Worm (Caenorhabditis elegans) whole organism, L4/young adult: ENCODE results near the gene M153.3.

Source experiments
- W03F9.2 ChIP-seq: fragments of 150-350 bp; optimal IDR thresholded peaks from 2 replicates; lab custom pipeline; 2014; ENCODE audit warnings: missing biosample characterization, missing genetic modification characterization
- him-1 ChIP-seq: sonication (generic microtip); optimal IDR thresholded peaks from 2 replicates; lab custom pipeline; 2016; ENCODE audit warnings: missing genotype, missing genetic modification reagents, missing genetic modification characterization, missing compliant biosample characterization

ce11 chrX:12173989-12174388 lies 31.3 kb downstream of the M153.3 start:
- no peak for TF ChIP-seq him-1 (tag; lab: Kevin White, UChicago)
- TF ChIP-seq W03F9.2 (tag; lab: Kevin White, UChicago) = no peak
